Fruit fly (Drosophila melanogaster) whole organism, prepupa: ENCODE measurements around the gene Rpn9.
A peak's percentile ranks its signal among the peaks of the same experiment; 100 is the strongest.

Experiments used
- Blimp-1 ChIP-seq: fragments of 200-800 bp; sonication (Bioruptor generic); optimal IDR thresholded peaks from 3 replicates; lab custom pipeline; 2017; ENCODE audit warnings: missing biosample characterization, missing genetic modification characterization, mild to moderate bottlenecking, moderate library complexity, missing genetic modification reagents
- CG11762 ChIP-seq: fragments of 200-800 bp; sonication (Bioruptor generic); optimal IDR thresholded peaks from 3 replicates; lab custom pipeline; 2016; ENCODE audit warnings: missing biosample characterization, missing genetic modification characterization; ENCODE audit not compliant: insufficient read depth
- CG32006 ChIP-seq: fragments of 200-800 bp; sonication (Bioruptor generic); optimal IDR thresholded peaks from 3 replicates; lab custom pipeline; 2017; ENCODE audit warnings: missing biosample characterization, mild to moderate bottlenecking, missing genetic modification characterization
- CG6808 ChIP-seq: fragments of 200-800 bp; sonication (Bioruptor generic); optimal IDR thresholded peaks from 3 replicates; lab custom pipeline; 2017; ENCODE audit warnings: missing biosample characterization, missing genetic modification characterization, mild to moderate bottlenecking, moderate library complexity, missing genetic modification reagents
- CG8319 ChIP-seq: fragments of 200-800 bp; sonication (Bioruptor generic); optimal IDR thresholded peaks from 3 replicates; lab custom pipeline; 2016; ENCODE audit warnings: missing biosample characterization, missing genetic modification characterization
- Eip75B ChIP-seq: fragments of 200-800 bp; sonication (Bioruptor generic); optimal IDR thresholded peaks from 3 replicates; lab custom pipeline; 2016; ENCODE audit warnings: missing biosample characterization, missing genetic modification characterization
- Ets21C ChIP-seq: fragments of 200-800 bp; sonication (Bioruptor generic); optimal IDR thresholded peaks from 3 replicates; lab custom pipeline; 2016; ENCODE audit warnings: missing biosample characterization, missing genetic modification characterization
- Gug ChIP-seq: fragments of 200-800 bp; sonication (Bioruptor generic); IDR thresholded peaks from 2 replicates; pipeline ENCODE4 v1.3.6; 2022; ENCODE audit warnings: missing biosample characterization, missing genetic modification characterization
- Hr39 ChIP-seq: fragments of 200-800 bp; sonication (Bioruptor generic); optimal IDR thresholded peaks from 2 replicates; lab custom pipeline; 2016; ENCODE audit warnings: missing biosample characterization, missing genetic modification characterization
- svp ChIP-seq: fragments of 200-800 bp; sonication (Bioruptor generic); peaks from one replicate; lab custom pipeline; 2016; ENCODE audit warnings: missing biosample characterization, missing genetic modification characterization

DNA sequence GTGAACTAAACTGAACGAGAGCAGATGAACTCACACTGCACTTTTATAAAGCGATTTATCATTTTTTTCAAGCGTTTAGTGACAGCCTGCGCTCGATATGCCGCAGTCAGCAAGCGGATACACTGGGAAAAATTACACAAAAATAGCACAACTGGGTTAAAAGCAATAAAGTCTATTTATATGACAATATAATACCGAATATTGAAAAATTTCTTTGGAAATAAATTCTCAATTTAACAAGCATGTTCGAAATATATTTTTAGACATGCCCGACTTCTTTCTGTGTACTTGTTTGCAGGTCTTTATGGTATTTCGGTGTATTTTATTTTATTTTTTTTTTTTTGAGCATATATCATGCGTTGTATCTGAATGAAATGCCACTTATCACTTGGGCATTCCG lies 19.4 kb downstream of the Rpn9 start:
- TF ChIP-seq svp (GFP tag; lab: Kevin White, UChicago) (peak; percentile 93), CG8319 (GFP tag; lab: Kevin White, UChicago) (peak; percentile 21), Hr39 (peak; percentile 91), Eip75B (GFP tag; lab: Kevin White, UChicago) (peak; percentile 85), CG6808 (GFP tag; lab: Kevin White, UChicago) (peak; percentile 64), Gug (GFP tag; lab: Robert Waterston, UW) (peak; percentile 56), Ets21C (GFP tag; lab: Kevin White, UChicago) (peak; percentile 85), CG32006 (GFP tag; lab: Kevin White, UChicago) (peak; percentile 59), CG11762 (GFP tag; lab: Kevin White, UChicago) (peak; percentile 57), Blimp-1 (GFP tag; lab: Kevin White, UChicago) (peak; percentile 11)
